Worm (Caenorhabditis elegans): ENCODE data around the gene mau-8.

The mau-8 gene

DNA sequence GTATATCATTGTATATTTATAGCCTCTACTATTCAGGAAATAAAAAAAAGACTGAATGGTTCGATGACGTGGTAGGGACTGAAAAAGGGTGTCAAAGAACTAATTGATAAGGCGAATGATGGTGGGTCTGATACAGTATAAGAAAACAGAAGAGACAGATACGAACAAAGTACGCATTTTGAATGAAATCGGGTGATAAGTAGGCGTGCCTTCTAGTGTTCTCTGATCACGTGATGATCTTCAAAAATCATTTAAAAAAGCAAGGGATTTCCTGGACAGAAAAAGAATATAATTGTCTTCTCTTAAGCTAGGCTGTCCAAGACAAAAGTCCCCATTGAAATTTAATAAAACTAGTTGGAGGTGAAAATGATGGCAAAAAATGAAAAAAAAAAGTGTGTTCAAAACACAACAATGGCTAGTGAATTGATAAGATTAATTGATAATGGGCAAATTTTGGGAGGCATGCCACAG, 15.5 kb downstream of the mau-8 start:
- TF ChIP-seq unc-120 (tag; optimal IDR thresholded peaks at IDR 0.05; ENCODE audit: poor library complexity, severe bottlenecking) (no peak), lin-32 (GFP tag; optimal IDR thresholded peaks at IDR 0.05) (no peak), elt-1 (tag; optimal IDR thresholded peaks at IDR 0.05; ENCODE audit: borderline replicate concordance, insufficient read depth) (no peak), ceh-43 (GFP tag; optimal IDR thresholded peaks at IDR 0.05) (no peak), bed-3 (GFP tag; optimal IDR thresholded peaks at IDR 0.05) (no peak), tbx-8 (GFP tag; optimal IDR thresholded peaks at IDR 0.05) (no peak), ceh-83 (GFP tag; optimal IDR thresholded peaks at IDR 0.05) (no peak), nhr-28 (tag; optimal IDR thresholded peaks at IDR 0.05) (no peak), ces-1 (GFP tag; optimal IDR thresholded peaks at IDR 0.05) (no peak), unc-62 (GFP tag; optimal IDR thresholded peaks at IDR 0.05) (no peak), unc-39 (tag; optimal IDR thresholded peaks at IDR 0.05) (no peak), drap-1 (GFP tag; optimal IDR thresholded peaks at IDR 0.05) (no peak), blmp-1 (tag; optimal IDR thresholded peaks at IDR 0.05) (no peak), nhr-237 (tag; optimal IDR thresholded peaks at IDR 0.05) (no peak), mab-5 (tag; optimal IDR thresholded peaks at IDR 0.05) (no peak)

DNA sequence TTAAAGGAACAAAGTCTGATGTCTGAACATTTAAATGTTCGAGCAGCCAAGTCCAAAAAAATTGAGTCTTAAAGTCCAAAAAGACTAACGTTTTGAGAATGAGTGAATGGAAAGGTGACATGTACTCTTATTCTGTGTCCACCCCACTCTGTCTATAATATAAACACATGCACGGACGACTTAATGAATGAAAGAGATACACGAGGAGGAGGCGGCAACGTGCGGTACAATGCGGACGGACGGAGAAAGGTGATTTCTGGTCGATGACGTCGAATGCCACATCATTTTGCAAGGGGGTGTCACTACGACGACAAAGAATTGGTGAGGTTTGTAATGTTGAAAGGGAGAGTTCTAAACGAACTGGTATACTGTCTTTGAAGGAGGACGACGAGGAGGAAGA, 16.9 kb downstream of the mau-8 start:
- TF ChIP-seq bed-3 (GFP tag; optimal IDR thresholded peaks at IDR 0.05) (no peak), zip-8 (tag; optimal IDR thresholded peaks at IDR 0.05) (no peak), lin-13 (tag; optimal IDR thresholded peaks at IDR 0.05) (no peak), elt-3 (tag; optimal IDR thresholded peaks at IDR 0.05) (no peak), sptf-1 (tag; optimal IDR thresholded peaks at IDR 0.05) (no peak), mls-2 (tag; optimal IDR thresholded peaks at IDR 0.05) (no peak), ztf-11 (tag; optimal IDR thresholded peaks at IDR 0.05) (no peak), cnd-1 (tag; optimal IDR thresholded peaks at IDR 0.05) (no peak), nhr-2 (tag; optimal IDR thresholded peaks at IDR 0.05) (peak; percentile 82)

DNA sequence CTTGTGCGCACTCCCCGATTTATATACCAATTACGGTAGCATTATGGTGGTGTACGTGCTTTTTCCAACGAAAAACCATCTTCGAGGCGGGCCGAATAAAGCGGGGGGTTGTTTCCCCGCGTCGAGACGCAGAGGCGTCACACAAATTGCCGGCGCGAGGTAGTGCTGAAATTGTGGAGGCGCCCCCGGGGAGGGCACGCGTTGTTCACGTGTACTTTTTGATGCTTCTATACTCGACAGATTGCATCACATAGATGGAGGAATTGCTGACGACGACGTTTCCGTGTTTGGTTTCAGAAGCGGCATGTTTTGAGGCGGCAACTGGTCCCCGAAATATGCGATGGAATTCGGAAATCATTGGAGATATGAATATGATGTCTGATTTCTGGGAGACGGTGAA, 17.4 kb downstream of the mau-8 start:
- TF ChIP-seq snpc-4 (tag; optimal IDR thresholded peaks at IDR 0.05): no peak
- no peak for TF ChIP-seq sptf-1 (tag; optimal IDR thresholded peaks at IDR 0.05)
- no peak for TF ChIP-seq ceh-43 (GFP tag; optimal IDR thresholded peaks at IDR 0.05)
- no peak for TF ChIP-seq zip-8 (tag; optimal IDR thresholded peaks at IDR 0.05)
- no peak for TF ChIP-seq mls-2 (tag; optimal IDR thresholded peaks at IDR 0.05)
- TF ChIP-seq pha-4 (tag; optimal IDR thresholded peaks at IDR 0.05): no peak
- TF ChIP-seq M03D4.4 (tag; optimal IDR thresholded peaks at IDR 0.05): no peak
- peak; percentile 62 for TF ChIP-seq unc-120 (tag; optimal IDR thresholded peaks at IDR 0.05; ENCODE audit: poor library complexity, severe bottlenecking)
- no peak for TF ChIP-seq nhr-76 (tag; optimal IDR thresholded peaks at IDR 0.05)
- TF ChIP-seq flh-1 (GFP tag; optimal IDR thresholded peaks at IDR 0.05): no peak
- TF ChIP-seq nhr-2 (tag; optimal IDR thresholded peaks at IDR 0.05): no peak
- no peak for TF ChIP-seq hlh-1 (tag; optimal IDR thresholded peaks at IDR 0.05)
- peak; percentile 57 for TF ChIP-seq ces-1 (GFP tag; optimal IDR thresholded peaks at IDR 0.05)
- no peak for TF ChIP-seq cnd-1 (tag; optimal IDR thresholded peaks at IDR 0.05)
- no peak for TF ChIP-seq ztf-11 (tag; optimal IDR thresholded peaks at IDR 0.05)
- no peak for TF ChIP-seq lsy-2 (tag; optimal IDR thresholded peaks at IDR 0.05)
- peak; percentile 27 for TF ChIP-seq nhr-237 (tag; optimal IDR thresholded peaks at IDR 0.05)
- TF ChIP-seq lin-32 (GFP tag; optimal IDR thresholded peaks at IDR 0.05): no peak
- TF ChIP-seq nhr-12 (tag; optimal IDR thresholded peaks at IDR 0.05): no peak
- no peak for TF ChIP-seq ceh-39 (tag; optimal IDR thresholded peaks at IDR 0.05)
- no peak for TF ChIP-seq mab-5 (tag; optimal IDR thresholded peaks at IDR 0.05)
- TF ChIP-seq tbx-8 (GFP tag; optimal IDR thresholded peaks at IDR 0.05): no peak
- peak; percentile 35 for TF ChIP-seq elt-3 (tag; optimal IDR thresholded peaks at IDR 0.05)
- no peak for TF ChIP-seq unc-39 (tag; optimal IDR thresholded peaks at IDR 0.05)
- no peak for TF ChIP-seq bed-3 (GFP tag; optimal IDR thresholded peaks at IDR 0.05)
- no peak for TF ChIP-seq sem-2 (GFP tag; optimal IDR thresholded peaks at IDR 0.05)
- peak; percentile 37 for TF ChIP-seq unc-62 (GFP tag; optimal IDR thresholded peaks at IDR 0.05)
- peak; percentile 60 for TF ChIP-seq elt-1 (tag; optimal IDR thresholded peaks at IDR 0.05; ENCODE audit: borderline replicate concordance, insufficient read depth)
- no peak for TF ChIP-seq ceh-83 (GFP tag; optimal IDR thresholded peaks at IDR 0.05)
- no peak for TF ChIP-seq nhr-28 (tag; optimal IDR thresholded peaks at IDR 0.05)
- no peak for TF ChIP-seq lin-13 (tag; optimal IDR thresholded peaks at IDR 0.05)
- TF ChIP-seq drap-1 (GFP tag; optimal IDR thresholded peaks at IDR 0.05): no peak
- no peak for TF ChIP-seq mep-1 (tag; optimal IDR thresholded peaks at IDR 0.05)
- TF ChIP-seq blmp-1 (tag; optimal IDR thresholded peaks at IDR 0.05): no peak
- peak; percentile 30 for TF ChIP-seq ham-2 (GFP tag; optimal IDR thresholded peaks at IDR 0.05)
